Worm (Caenorhabditis elegans) whole organism, L1 larva: ENCODE data around the gene agxt-1.

ENCODE experiments used
- C34B4.2 ChIP-seq: sonication (generic microtip); optimal IDR thresholded peaks from 2 replicates; lab custom pipeline; 2017; ENCODE audit warnings: mild to moderate bottlenecking, missing genetic modification characterization, missing compliant biosample characterization
- alr-1 ChIP-seq: fragments of 200-800 bp; sonication (Bioruptor generic); optimal IDR thresholded peaks from 2 replicates; lab custom pipeline; 2018; ENCODE audit warnings: borderline replicate concordance, mild to moderate bottlenecking, missing genetic modification characterization, missing compliant biosample characterization
- hlh-4 ChIP-seq: sonication (generic microtip); optimal IDR thresholded peaks from 2 replicates; lab custom pipeline; 2016; ENCODE audit warnings: mild to moderate bottlenecking, missing genetic modification characterization, missing compliant biosample characterization
- lin-15B ChIP-seq: fragments of 150-350 bp; sonication (generic microtip); optimal IDR thresholded peaks from 3 replicates; lab custom pipeline; 2014; ENCODE audit warnings: missing biosample characterization, missing genetic modification characterization
- nhr-28 ChIP-seq: fragments of 150-350 bp; optimal IDR thresholded peaks from 2 replicates; lab custom pipeline; 2014; ENCODE audit warnings: missing biosample characterization, missing genetic modification characterization
- nhr-77 ChIP-seq: fragments of 150-350 bp; optimal IDR thresholded peaks from 2 replicates; lab custom pipeline; 2014; ENCODE audit warnings: missing biosample characterization, missing genetic modification characterization

ce11 chrII:8895398-8895797, 50.0 kb downstream of the agxt-1 start:
- TF ChIP-seq lin-15B (tag; lab: Kevin White, UChicago) (no peak), C34B4.2 (tag; lab: Kevin White, UChicago) (no peak), nhr-28 (tag; lab: Kevin White, UChicago) (no peak), alr-1 (tag; lab: Kevin White, UChicago) (no peak), nhr-77 (tag; lab: Kevin White, UChicago) (no peak), hlh-4 (no peak)
